Worm (Caenorhabditis elegans) whole organism, late embryonic: ENCODE results near the gene R09A8.1.

Experiments
- C08G9.2 ChIP-seq: sonication (generic microtip); optimal IDR thresholded peaks from 2 replicates; lab custom pipeline; 2016; ENCODE audit warnings: mild to moderate bottlenecking, missing genetic modification characterization, moderate library complexity, missing compliant biosample characterization
- K02D7.2 ChIP-seq: sonication (generic microtip); optimal IDR thresholded peaks from 2 replicates; lab custom pipeline; 2017; ENCODE audit warnings: mild to moderate bottlenecking, missing genetic modification characterization, missing compliant biosample characterization
- T23F11.4 ChIP-seq: fragments of 200-800 bp; sonication (Bioruptor generic); optimal IDR thresholded peaks from 2 replicates; lab custom pipeline; 2018; ENCODE audit warnings: mild to moderate bottlenecking, missing genetic modification characterization, missing compliant biosample characterization
- ceh-14 ChIP-seq: sonication (generic microtip); optimal IDR thresholded peaks from 2 replicates; lab custom pipeline; 2016; ENCODE audit warnings: missing genotype, missing genetic modification characterization, missing compliant biosample characterization
- ceh-18 ChIP-seq: sonication (generic microtip); optimal IDR thresholded peaks from 2 replicates; lab custom pipeline; 2016; ENCODE audit warnings: missing genetic modification characterization, missing compliant biosample characterization
- ceh-22 ChIP-seq: sonication (generic microtip); optimal IDR thresholded peaks from 2 replicates; lab custom pipeline; 2017; ENCODE audit warnings: missing biosample characterization, missing genetic modification characterization
- ceh-48 ChIP-seq: sonication (generic microtip); optimal IDR thresholded peaks from 2 replicates; lab custom pipeline; 2016; ENCODE audit warnings: missing genetic modification characterization, inconsistent platforms, missing compliant biosample characterization
- ceh-6 ChIP-seq: fragments of 200-800 bp; sonication (Bioruptor generic); optimal IDR thresholded peaks from 2 replicates; lab custom pipeline; 2018; ENCODE audit warnings: mild to moderate bottlenecking, missing genetic modification characterization, missing compliant biosample characterization
- ceh-9 ChIP-seq: sonication (generic microtip); optimal IDR thresholded peaks from 2 replicates; lab custom pipeline; 2016; ENCODE audit warnings: mild to moderate bottlenecking, missing genetic modification characterization, inconsistent platforms, missing compliant biosample characterization
- dmd-4 ChIP-seq: sonication (generic microtip); optimal IDR thresholded peaks from 2 replicates; lab custom pipeline; 2016; ENCODE audit warnings: borderline replicate concordance, missing genetic modification characterization, missing compliant biosample characterization
- dve-1 ChIP-seq: sonication (generic microtip); optimal IDR thresholded peaks from 2 replicates; lab custom pipeline; 2017; ENCODE audit warnings: antibody characterized with exemption, mild to moderate bottlenecking, missing genetic modification characterization, missing compliant biosample characterization
- elt-2 ChIP-seq: sonication (generic microtip); optimal IDR thresholded peaks from 2 replicates; lab custom pipeline; 2016; ENCODE audit warnings: missing genetic modification reagents, missing genetic modification characterization, missing compliant biosample characterization
- elt-4 ChIP-seq: sonication (generic microtip); optimal IDR thresholded peaks from 2 replicates; lab custom pipeline; 2016; ENCODE audit warnings: missing genetic modification characterization, missing compliant biosample characterization
- ets-4 ChIP-seq: sonication (generic microtip); optimal IDR thresholded peaks from 2 replicates; lab custom pipeline; 2016; ENCODE audit warnings: missing genetic modification characterization, missing compliant biosample characterization
- fax-1 ChIP-seq: sonication (generic microtip); optimal IDR thresholded peaks from 2 replicates; lab custom pipeline; 2016; ENCODE audit warnings: missing genotype, missing genetic modification characterization, missing compliant biosample characterization
- fkh-6 ChIP-seq: sonication (generic microtip); optimal IDR thresholded peaks from 2 replicates; lab custom pipeline; 2016; ENCODE audit warnings: missing genetic modification characterization, missing compliant biosample characterization
- lin-11 ChIP-seq: fragments of 200-800 bp; sonication (Bioruptor generic); optimal IDR thresholded peaks from 2 replicates; lab custom pipeline; 2018; ENCODE audit warnings: mild to moderate bottlenecking, missing genetic modification characterization, missing compliant biosample characterization
- nfya-1 ChIP-seq: sonication (generic microtip); optimal IDR thresholded peaks from 2 replicates; lab custom pipeline; 2017; ENCODE audit warnings: missing genetic modification characterization, mild to moderate bottlenecking, missing compliant biosample characterization, antibody characterized with exemption, moderate library complexity
- nhr-232 ChIP-seq: sonication (generic microtip); optimal IDR thresholded peaks from 2 replicates; lab custom pipeline; 2016; ENCODE audit warnings: missing genetic modification characterization, missing compliant biosample characterization
- pag-3 ChIP-seq: sonication (generic microtip); optimal IDR thresholded peaks from 2 replicates; lab custom pipeline; 2016; ENCODE audit warnings: missing compliant biosample characterization, missing genetic modification characterization, borderline replicate concordance
- pax-1 ChIP-seq: fragments of 150-350 bp; optimal IDR thresholded peaks from 2 replicates; lab custom pipeline; 2014; ENCODE audit warnings: missing biosample characterization, missing genetic modification characterization
- pha-2 ChIP-seq: sonication (generic microtip); optimal IDR thresholded peaks from 2 replicates; lab custom pipeline; 2017; ENCODE audit warnings: mild to moderate bottlenecking, missing genetic modification characterization, missing compliant biosample characterization
- pha-4 ChIP-seq: fragments of 150-350 bp; optimal IDR thresholded peaks from 2 replicates; lab custom pipeline; 2018; ENCODE audit warnings: missing biosample characterization, missing genetic modification reagents, missing genetic modification characterization
- pqm-1 ChIP-seq: sonication (generic microtip); optimal IDR thresholded peaks from 2 replicates; lab custom pipeline; 2016; ENCODE audit warnings: missing genetic modification characterization, missing compliant biosample characterization
- sdc-2 ChIP-seq: sonication (generic microtip); optimal IDR thresholded peaks from 2 replicates; lab custom pipeline; 2016; ENCODE audit warnings: missing genotype, missing genetic modification characterization, missing compliant biosample characterization
- sox-2 ChIP-seq: fragments of 200-800 bp; sonication (Bioruptor generic); IDR thresholded peaks from 2 replicates; pipeline ENCODE4 v1.3.6; 2022; ENCODE audit warnings: missing genetic modification reagents, missing genetic modification characterization, missing compliant biosample characterization
- tbx-2 ChIP-seq: sonication (generic microtip); optimal IDR thresholded peaks from 2 replicates; lab custom pipeline; 2016; ENCODE audit warnings: missing genetic modification characterization, missing compliant biosample characterization
- unc-42 ChIP-seq: sonication (generic microtip); optimal IDR thresholded peaks from 2 replicates; lab custom pipeline; 2016; ENCODE audit warnings: missing genotype, missing genetic modification characterization, missing compliant biosample characterization
- unc-55 ChIP-seq: sonication (generic microtip); optimal IDR thresholded peaks from 2 replicates; lab custom pipeline; 2017; ENCODE audit warnings: missing biosample characterization, missing genetic modification reagents, missing genetic modification characterization
- unc-86 ChIP-seq: sonication (generic microtip); optimal IDR thresholded peaks from 2 replicates; lab custom pipeline; 2016; ENCODE audit warnings: missing genetic modification characterization, missing compliant biosample characterization
- ztf-16 ChIP-seq: sonication (generic microtip); optimal IDR thresholded peaks from 2 replicates; lab custom pipeline; 2017; ENCODE audit warnings: missing genetic modification characterization, missing compliant biosample characterization

Gene R09A8.1

DNA sequence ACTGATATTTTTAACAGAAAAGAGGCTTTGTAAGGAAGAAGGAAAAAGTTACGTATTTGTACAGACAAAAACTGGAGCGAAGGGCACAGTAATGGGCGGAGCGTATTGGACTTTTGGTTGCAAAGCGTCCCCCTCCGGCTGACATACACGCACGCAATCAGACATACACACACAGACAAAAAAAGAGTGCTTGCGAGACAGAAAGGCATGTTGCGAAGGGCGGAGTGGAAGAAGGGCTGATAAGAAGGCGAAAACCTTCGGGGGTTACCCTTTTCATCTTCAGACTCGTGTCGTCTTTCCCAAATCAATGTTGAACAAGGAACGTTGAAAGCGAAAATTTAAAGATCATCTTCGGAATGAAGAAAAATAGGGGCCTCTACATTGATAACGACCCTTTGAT is 17.0 kb downstream of the R09A8.1 start:
- TF ChIP-seq elt-2 (peak; percentile 46), nfya-1 (tag; lab: Kevin White, UChicago) (no peak), pqm-1 (peak; percentile 14)

DNA sequence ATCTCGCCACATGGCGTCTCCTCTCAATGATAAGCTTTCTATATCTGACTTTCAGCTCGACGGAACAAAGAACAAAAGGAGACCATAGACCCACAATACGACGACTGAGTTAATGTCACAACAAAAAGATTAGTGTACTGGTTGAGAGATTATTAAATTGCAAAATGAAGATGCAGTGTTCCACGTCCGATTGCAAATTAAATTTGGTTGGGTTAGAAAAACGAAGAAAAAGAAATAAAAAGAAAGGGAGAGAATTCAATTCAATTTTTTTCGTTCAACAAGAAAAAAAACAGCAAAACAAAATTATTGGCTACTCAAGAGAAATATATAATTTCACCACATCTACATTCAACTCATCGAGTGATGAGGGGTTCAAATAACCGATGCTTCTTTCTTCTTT is 17.9 kb downstream of the R09A8.1 start:
- TF ChIP-seq nfya-1 (tag; lab: Kevin White, UChicago) = no peak
- TF ChIP-seq unc-42 (tag; lab: Kevin White, UChicago) = peak; percentile 81
- TF ChIP-seq T23F11.4 (GFP tag; lab: Kevin White, UChicago) = no peak
- no peak for TF ChIP-seq ceh-9 (tag; lab: Kevin White, UChicago)
- TF ChIP-seq pha-2 (tag; lab: Kevin White, UChicago) = no peak
- no peak for TF ChIP-seq fax-1 (tag; lab: Kevin White, UChicago)
- TF ChIP-seq pag-3 (tag; lab: Kevin White, UChicago) = no peak
- no peak for TF ChIP-seq lin-11
- TF ChIP-seq unc-86 (tag; lab: Kevin White, UChicago) = no peak

DNA sequence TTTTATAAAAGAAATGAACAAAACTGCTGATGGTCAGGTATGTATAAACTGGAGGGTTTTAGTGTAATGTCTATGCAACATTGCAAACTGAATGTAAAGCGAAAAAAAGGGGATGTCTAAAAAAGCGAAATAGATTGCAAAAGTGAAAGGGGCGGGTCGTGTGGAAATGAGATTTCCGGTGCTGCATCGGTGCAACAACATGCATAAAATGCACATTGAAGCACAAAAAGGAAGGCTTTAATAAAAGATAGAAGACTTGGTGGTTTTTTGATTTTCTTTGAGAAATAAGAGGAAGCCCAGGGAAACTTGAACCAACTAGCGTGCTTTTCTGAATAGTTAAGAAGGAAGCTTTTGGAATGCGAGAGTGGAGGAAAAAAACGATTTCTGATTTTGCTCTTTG is 19.1 kb downstream of the R09A8.1 start:
- no peak for TF ChIP-seq ceh-9 (tag; lab: Kevin White, UChicago)
- no peak for TF ChIP-seq ceh-48 (tag; lab: Kevin White, UChicago)
- TF ChIP-seq tbx-2 = no peak
- TF ChIP-seq sdc-2 (tag; lab: Kevin White, UChicago) = no peak
- no peak for TF ChIP-seq pax-1
- peak; percentile 76 for TF ChIP-seq unc-42 (tag; lab: Kevin White, UChicago)

DNA sequence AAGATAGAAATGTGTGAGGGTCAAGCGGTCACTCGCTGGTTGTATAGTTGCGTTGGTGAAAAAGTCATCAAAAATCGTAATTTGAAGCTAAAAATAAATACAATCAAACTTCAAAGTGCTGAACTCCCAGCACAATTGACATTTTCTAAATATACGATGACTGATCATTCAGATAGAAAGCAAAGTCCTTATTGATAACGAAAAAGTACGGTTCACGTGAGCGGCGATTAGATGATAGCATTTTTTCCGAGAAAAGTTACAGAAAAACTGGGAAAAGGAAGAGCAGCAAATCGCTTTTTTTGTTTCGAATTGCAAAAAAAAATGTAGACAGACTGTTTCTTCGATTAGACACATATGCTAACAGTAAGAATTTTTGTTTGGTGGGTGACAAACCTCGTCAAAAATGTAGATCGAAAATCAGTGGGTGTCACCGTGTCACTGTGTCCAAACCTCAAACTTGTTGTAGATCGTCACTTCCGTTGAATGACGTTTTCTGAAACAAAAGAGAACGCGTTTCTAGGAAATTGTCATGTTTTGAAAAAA is 20.4 kb downstream of the R09A8.1 start, which contains the start of gene ivns-1:
TSS of gene ivns-1 (minus strand) at position 493 of the 543 bp plus-strand sequence.
- TF ChIP-seq nhr-232 (no peak), fkh-6 (tag; lab: Kevin White, UChicago) (no peak)

DNA sequence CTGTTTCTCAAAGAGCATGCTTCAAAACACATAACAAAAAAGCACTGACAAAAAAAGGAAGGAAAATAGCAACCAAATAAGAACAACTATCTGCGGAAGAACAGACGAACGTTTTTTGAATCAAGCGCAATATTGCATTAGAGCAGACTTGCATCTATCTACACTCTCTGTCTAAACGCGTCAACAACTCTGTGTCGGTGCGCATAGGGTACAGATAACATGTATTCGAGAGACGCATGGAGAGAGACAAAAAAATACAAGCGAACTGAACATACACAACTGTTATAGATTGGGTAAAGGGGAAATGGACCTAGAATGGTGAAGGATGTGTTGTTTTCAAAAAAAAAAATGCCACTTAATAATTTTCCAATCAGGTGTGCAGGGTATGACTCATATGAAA is 21.5 kb downstream of the R09A8.1 start:
- TF ChIP-seq dve-1 (tag; lab: Kevin White, UChicago) (peak; percentile 20), tbx-2 (peak; percentile 14), unc-55 (peak; percentile 4), elt-2 (peak; percentile 5), sdc-2 (tag; lab: Kevin White, UChicago) (peak; percentile 22), pha-4 (no peak), dmd-4 (no peak), nfya-1 (tag; lab: Kevin White, UChicago) (peak; percentile 14), ceh-48 (tag; lab: Kevin White, UChicago) (no peak)
- TF ChIP-seq, all 69 proteins: peak for 6

DNA sequence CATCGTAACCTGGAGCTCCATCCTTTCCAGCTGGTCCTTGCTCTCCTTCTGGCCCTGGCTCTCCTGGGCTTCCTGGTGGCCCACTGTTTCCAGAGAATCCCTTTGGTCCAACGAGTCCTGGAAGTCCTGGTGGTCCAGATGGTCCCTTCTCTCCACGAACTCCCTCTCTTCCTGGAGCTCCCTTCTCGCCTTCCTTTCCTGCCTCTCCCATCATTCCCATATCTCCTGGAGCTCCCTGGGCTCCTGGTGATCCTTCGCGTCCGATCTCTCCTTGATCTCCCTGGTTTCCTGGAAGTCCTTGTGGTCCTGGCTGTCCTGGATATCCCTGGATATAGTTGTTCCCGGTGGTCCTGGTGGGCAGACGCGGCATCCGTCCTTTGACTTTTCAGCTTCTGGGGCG is 22.7 kb downstream of the R09A8.1 start:
- TF ChIP-seq elt-4 (tag; lab: Kevin White, UChicago) (peak; percentile 17), sox-2 (GFP tag; lab: Robert Waterston, UW) (no peak), ceh-22 (tag; lab: Kevin White, UChicago) (no peak), C08G9.2 (tag; lab: Kevin White, UChicago) (peak; percentile 18), ztf-16 (tag; lab: Kevin White, UChicago) (no peak), ceh-14 (tag; lab: Kevin White, UChicago) (peak; percentile 9), nhr-232 (no peak)

DNA sequence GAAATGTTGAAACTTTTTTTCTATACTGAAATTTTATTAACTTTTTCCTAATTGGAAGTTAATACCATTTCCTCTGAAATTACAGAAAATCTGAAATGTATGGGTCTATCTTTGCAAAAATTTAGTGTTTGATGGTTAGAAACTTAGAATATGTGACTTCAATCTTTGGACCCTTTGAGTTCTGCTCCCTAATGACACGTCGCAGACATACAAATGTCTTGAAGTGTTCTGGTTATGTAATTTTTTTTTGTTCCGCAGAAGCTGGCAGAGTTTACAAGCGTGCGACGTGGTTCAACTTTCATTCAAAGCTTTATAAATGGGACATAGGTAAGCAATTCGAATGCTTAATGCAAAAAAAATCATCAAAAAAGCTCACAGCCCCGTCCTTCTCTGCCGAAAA is 24.4 kb downstream of the R09A8.1 start:
- TF ChIP-seq unc-42 (tag; lab: Kevin White, UChicago) = no peak

DNA sequence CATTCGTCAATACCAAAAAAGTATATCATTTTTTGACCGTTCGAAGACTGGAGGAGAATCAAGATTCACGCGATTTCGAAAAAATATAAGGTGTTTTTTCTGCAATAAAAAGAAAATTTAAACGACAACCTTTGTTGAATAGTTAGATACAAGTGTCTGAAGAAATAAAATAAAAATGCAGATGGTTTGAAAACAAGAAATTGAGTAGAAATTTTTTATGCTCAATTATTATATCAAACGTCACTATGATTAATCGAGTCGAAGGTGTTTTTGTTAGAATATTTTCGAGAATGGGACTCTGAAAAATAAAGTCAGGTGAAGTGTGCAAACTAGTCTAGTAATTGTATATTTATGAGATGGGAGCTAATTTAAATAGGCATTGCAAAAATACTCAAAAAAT is 26.9 kb downstream of the R09A8.1 start, which contains the start of gene R09A8.5:
TSS of gene R09A8.5 (minus strand) at position 101 of the 400 bp plus-strand sequence.
- no peak for TF ChIP-seq ets-4
- TF ChIP-seq elt-2 = no peak
- no peak for TF ChIP-seq K02D7.2
- TF ChIP-seq ceh-18 (tag; lab: Kevin White, UChicago) = no peak
- no peak for TF ChIP-seq ceh-6
